Fruit fly (Drosophila melanogaster): ENCODE measurements around the gene Sol1.

Gene Sol1

DNA sequence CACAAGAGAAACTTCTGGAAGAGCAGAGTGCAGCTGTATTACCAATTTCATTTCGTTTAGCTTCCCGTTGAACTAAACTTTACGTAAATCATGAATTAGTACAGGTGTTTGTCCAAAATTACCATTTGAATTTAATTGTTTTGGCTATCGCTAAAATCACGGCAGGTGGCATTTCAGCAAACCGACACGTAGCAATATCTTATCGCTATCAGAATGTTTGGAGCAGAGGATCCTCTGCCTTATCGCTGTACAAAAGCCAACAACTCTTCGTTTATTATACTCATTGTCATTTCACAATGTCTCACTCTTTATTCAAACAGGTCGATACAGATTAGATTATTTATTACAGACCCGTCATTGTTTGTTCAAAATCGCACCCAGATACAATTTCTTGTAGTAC, 20.2 kb upstream of the Sol1 start:
- no peak for TF ChIP-seq CG34367 (tag; optimal IDR thresholded peaks at IDR 0.05)
- no peak for TF ChIP-seq Ets98B (GFP tag; IDR thresholded peaks at IDR 0.05)
- TF ChIP-seq CG17806 (tag; optimal IDR thresholded peaks at IDR 0.05): no peak
- no peak for TF ChIP-seq Snoo (tag; optimal IDR thresholded peaks at IDR 0.05)
- TF ChIP-seq CG14655 (GFP tag; optimal IDR thresholded peaks at IDR 0.05): no peak
- TF ChIP-seq Pif1B (GFP tag; optimal IDR thresholded peaks at IDR 0.05): no peak
- no peak for TF ChIP-seq EcR (GFP tag; optimal IDR thresholded peaks at IDR 0.05)
- no peak for TF ChIP-seq gl (tag; optimal IDR thresholded peaks at IDR 0.05)

- TF ChIP-seq CG14655 (GFP tag; optimal IDR thresholded peaks at IDR 0.05) (no peak), Ets98B (GFP tag; IDR thresholded peaks at IDR 0.05) (no peak), CG12605 (GFP tag; IDR thresholded peaks at IDR 0.05) (no peak), EcR (GFP tag; optimal IDR thresholded peaks at IDR 0.05) (no peak), CG8159 (tag; optimal IDR thresholded peaks at IDR 0.05) (no peak), gl (tag; optimal IDR thresholded peaks at IDR 0.05) (no peak), fd96Ca (GFP tag; IDR thresholded peaks at IDR 0.05) (no peak), CG32121 (GFP tag; IDR thresholded peaks at IDR 0.05) (no peak), CG15710 (tag; optimal IDR thresholded peaks at IDR 0.05) (no peak)
Observed at dm6 chr3R:12367464-12367863, 18.6 kb upstream of the Sol1 start, which contains the start of gene GstD9. GstD9 (minus strand) TSS chr3R:12367564.

DNA sequence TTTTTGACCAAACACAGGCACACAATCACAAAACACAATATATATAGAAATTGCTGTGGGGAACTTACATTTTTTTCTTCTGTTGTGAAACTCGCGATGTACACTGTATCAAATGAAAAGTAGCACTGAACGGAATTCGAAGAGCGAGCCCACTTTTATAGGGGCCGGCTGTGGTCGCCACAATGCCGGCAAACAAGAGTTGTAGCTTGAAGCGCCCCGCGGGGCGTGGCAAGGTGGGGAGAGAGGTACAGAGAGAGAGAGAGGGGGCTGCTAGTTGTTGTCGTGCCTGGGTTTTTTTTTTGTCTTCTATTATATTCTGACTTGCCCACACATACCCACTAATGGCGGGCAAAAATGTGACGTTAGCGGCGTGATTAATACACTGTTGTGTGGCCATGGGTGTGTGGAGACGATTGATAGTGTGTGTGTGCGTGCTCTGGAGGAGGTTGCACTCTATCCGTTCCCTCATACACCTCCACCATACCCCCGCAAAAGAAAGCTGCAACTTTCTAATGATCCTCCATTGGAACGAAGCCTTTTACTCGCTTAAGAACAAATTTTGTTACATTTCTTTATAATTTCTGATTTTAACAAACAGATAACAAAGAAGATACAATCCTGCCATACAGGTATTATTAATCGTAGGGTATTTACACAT, 16.8 kb upstream of the Sol1 start, which contains the start of gene GstD1:
GstD1 (minus strand) TSS at position 134 of the 658 bp plus-strand sequence.
- peak; percentile 39 for TF ChIP-seq CG17806 (tag; optimal IDR thresholded peaks at IDR 0.05)
- TF ChIP-seq gl (tag; optimal IDR thresholded peaks at IDR 0.05): no peak
- peak; percentile 30 for TF ChIP-seq CG10348 (GFP tag; IDR thresholded peaks at IDR 0.05)
- peak; percentile 72 for TF ChIP-seq CG9948 (tag; optimal IDR thresholded peaks at IDR 0.05)
- peak; percentile 88 for TF ChIP-seq CG8301 (tag; optimal IDR thresholded peaks at IDR 0.05)
- peak; percentile 75 for TF ChIP-seq CG12605 (GFP tag; IDR thresholded peaks at IDR 0.05)
- TF ChIP-seq CG14655 (GFP tag; optimal IDR thresholded peaks at IDR 0.05): peak; percentile 86
- TF ChIP-seq Pif1A (GFP tag; optimal IDR thresholded peaks at IDR 0.05): peak; percentile 53
- TF ChIP-seq CG13204 (GFP tag; optimal IDR thresholded peaks at IDR 0.05): no peak
- TF ChIP-seq D1 (tag; optimal IDR thresholded peaks at IDR 0.05): no peak
- TF ChIP-seq fd96Ca (GFP tag; IDR thresholded peaks at IDR 0.05): peak; percentile 89; the same call in 2 of the 3 replicates
- peak; percentile 48 for TF ChIP-seq EcR (GFP tag; optimal IDR thresholded peaks at IDR 0.05)
- TF ChIP-seq CG8159 (tag; optimal IDR thresholded peaks at IDR 0.05): peak; percentile 47
- peak; percentile 92 for TF ChIP-seq CG32121 (GFP tag; IDR thresholded peaks at IDR 0.05)
- TF ChIP-seq Pif1B (GFP tag; optimal IDR thresholded peaks at IDR 0.05): peak; percentile 38
- peak; percentile 74 for TF ChIP-seq CG4496 (GFP tag; IDR thresholded peaks at IDR 0.05)
- TF ChIP-seq rn (GFP tag; IDR thresholded peaks at IDR 0.05): no peak
- peak; percentile 17 for TF ChIP-seq CG34367 (tag; optimal IDR thresholded peaks at IDR 0.05)
- TF ChIP-seq CG15710 (tag; optimal IDR thresholded peaks at IDR 0.05): peak; percentile 24
- TF ChIP-seq Ets98B (GFP tag; IDR thresholded peaks at IDR 0.05): peak; percentile 90
- TF ChIP-seq Snoo (tag; optimal IDR thresholded peaks at IDR 0.05): peak; percentile 14

DNA sequence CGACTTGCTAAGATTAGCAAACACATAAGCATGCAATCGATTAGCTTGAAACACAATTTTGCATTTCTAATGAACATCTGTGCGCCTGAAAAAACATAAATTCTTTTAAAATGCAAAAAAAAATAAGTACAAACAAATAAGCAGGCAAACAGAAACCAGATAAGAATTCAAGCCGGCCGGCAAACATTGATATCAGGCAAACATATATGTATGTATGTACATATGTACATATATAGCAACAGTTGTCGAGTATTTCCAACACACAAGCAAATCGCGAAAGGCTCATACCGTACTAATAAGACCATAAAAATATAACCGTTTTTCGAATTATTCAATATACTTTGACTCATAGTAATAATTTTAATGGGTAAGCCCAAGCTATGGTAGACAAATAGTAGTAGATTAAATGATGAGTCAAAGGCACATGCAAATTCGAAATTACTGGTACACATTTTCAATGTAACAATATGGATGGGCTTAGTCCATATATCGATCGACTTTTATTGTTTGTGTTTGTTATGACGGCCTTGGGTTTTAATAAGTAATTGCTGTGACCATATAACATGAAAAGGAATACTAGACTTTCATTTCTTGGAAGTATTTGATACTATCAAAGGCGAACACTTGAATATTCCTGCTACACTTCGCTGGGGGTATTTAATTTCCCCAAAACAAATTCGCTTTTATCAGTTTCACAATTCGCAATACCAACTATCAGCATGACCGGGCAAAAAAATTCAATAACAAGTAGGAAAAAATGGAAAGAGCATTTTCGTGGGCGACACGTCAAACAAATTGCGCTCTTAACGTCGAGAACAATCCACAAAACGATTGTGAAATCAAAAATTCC, 16.0 kb upstream of the Sol1 start:
- TF ChIP-seq CG9948 (tag; optimal IDR thresholded peaks at IDR 0.05) (no peak), CG13204 (GFP tag; optimal IDR thresholded peaks at IDR 0.05) (no peak), gl (tag; optimal IDR thresholded peaks at IDR 0.05) (no peak), Pif1B (GFP tag; optimal IDR thresholded peaks at IDR 0.05) (no peak), CG15710 (tag; optimal IDR thresholded peaks at IDR 0.05) (no peak), CG32121 (GFP tag; IDR thresholded peaks at IDR 0.05) (no peak), CG10348 (GFP tag; IDR thresholded peaks at IDR 0.05) (no peak), D1 (tag; optimal IDR thresholded peaks at IDR 0.05) (no peak), Ets98B (GFP tag; IDR thresholded peaks at IDR 0.05) (no peak), Snoo (tag; optimal IDR thresholded peaks at IDR 0.05) (no peak), rn (GFP tag; IDR thresholded peaks at IDR 0.05) (no peak), CG14655 (GFP tag; optimal IDR thresholded peaks at IDR 0.05) (no peak), CG8301 (tag; optimal IDR thresholded peaks at IDR 0.05) (no peak)

dm6 chr3R:12370643-12370995, 15.4 kb upstream of the Sol1 start:
- TF ChIP-seq CG12605 (GFP tag; IDR thresholded peaks at IDR 0.05) (peak; percentile 10; the same call in 1 of the 2 replicates), EcR (GFP tag; optimal IDR thresholded peaks at IDR 0.05) (peak; percentile 84), D1 (tag; optimal IDR thresholded peaks at IDR 0.05) (no peak)

dm6 chr3R:12371671-12372070, 14.4 kb upstream of the Sol1 start, which contains the start of gene GstD2:
GstD2 (plus strand) TSS chr3R:12371971.
- TF ChIP-seq CG10348 (GFP tag; IDR thresholded peaks at IDR 0.05): no peak
- TF ChIP-seq Snoo (tag; optimal IDR thresholded peaks at IDR 0.05): no peak
- TF ChIP-seq Pif1A (GFP tag; optimal IDR thresholded peaks at IDR 0.05): no peak
- TF ChIP-seq CG4496 (GFP tag; IDR thresholded peaks at IDR 0.05): no peak
- TF ChIP-seq CG12605 (GFP tag; IDR thresholded peaks at IDR 0.05): no peak
- TF ChIP-seq CG15710 (tag; optimal IDR thresholded peaks at IDR 0.05): no peak
- TF ChIP-seq Ets98B (GFP tag; IDR thresholded peaks at IDR 0.05): no peak
- TF ChIP-seq gl (tag; optimal IDR thresholded peaks at IDR 0.05): no peak
- TF ChIP-seq Pif1B (GFP tag; optimal IDR thresholded peaks at IDR 0.05): no peak
- no peak for TF ChIP-seq D1 (tag; optimal IDR thresholded peaks at IDR 0.05)
- TF ChIP-seq fd96Ca (GFP tag; IDR thresholded peaks at IDR 0.05): no peak
- TF ChIP-seq CG8301 (tag; optimal IDR thresholded peaks at IDR 0.05): no peak
- no peak for TF ChIP-seq CG8159 (tag; optimal IDR thresholded peaks at IDR 0.05)
- TF ChIP-seq CG9948 (tag; optimal IDR thresholded peaks at IDR 0.05): no peak
- TF ChIP-seq rn (GFP tag; IDR thresholded peaks at IDR 0.05): no peak
- no peak for TF ChIP-seq CG34367 (tag; optimal IDR thresholded peaks at IDR 0.05)
